Fruit fly (Drosophila melanogaster) whole organism, embryonic: ENCODE measurements around the gene Eig71Ea.
A peak's percentile ranks its signal among the peaks of the same experiment; 100 is the strongest.

ENCODE experiments used
- CG10321 ChIP-seq: fragments of 200-800 bp; sonication (Bioruptor generic); IDR thresholded peaks from 2 replicates; pipeline ENCODE4 v1.3.6; 2022; ENCODE audit warnings: missing biosample characterization, missing genetic modification characterization
- CG14860 ChIP-seq: fragments of 200-800 bp; sonication (Bioruptor generic); IDR thresholded peaks from 3 replicates; pipeline ENCODE4 v1.3.6; 2022; ENCODE audit warnings: missing biosample characterization, missing genetic modification characterization; ENCODE audit not compliant: partially characterized antibody
- CG14965 ChIP-seq: fragments of 200-800 bp; sonication (Bioruptor generic); optimal IDR thresholded peaks from 2 replicates; lab custom pipeline; 2016; ENCODE audit warnings: missing biosample characterization, missing genetic modification characterization, borderline replicate concordance
- CG15269 ChIP-seq: fragments of 200-800 bp; sonication (Bioruptor generic); optimal IDR thresholded peaks from 2 replicates; lab custom pipeline; 2018; ENCODE audit warnings: missing biosample characterization, mild to moderate bottlenecking, missing genetic modification characterization, moderate library complexity
- CG1647 ChIP-seq: fragments of 200-800 bp; sonication (Bioruptor generic); optimal IDR thresholded peaks from 3 replicates; lab custom pipeline; 2016; ENCODE audit warnings: missing biosample characterization, missing genetic modification characterization
- CG17612 ChIP-seq: fragments of 200-800 bp; sonication (Bioruptor generic); IDR thresholded peaks from 2 replicates; pipeline ENCODE4 v1.3.6; 2022; ENCODE audit warnings: missing biosample characterization, missing genetic modification characterization
- CG17802 ChIP-seq: fragments of 200-800 bp; sonication (Bioruptor generic); optimal IDR thresholded peaks from 2 replicates; lab custom pipeline; 2018; ENCODE audit warnings: missing biosample characterization, mild to moderate bottlenecking, missing genetic modification characterization, moderate library complexity
- CG18011 ChIP-seq: fragments of 200-800 bp; sonication (Bioruptor generic); optimal IDR thresholded peaks from 2 replicates; lab custom pipeline; 2017; ENCODE audit warnings: missing biosample characterization, missing genetic modification characterization, mild to moderate bottlenecking, moderate library complexity, missing genotype
- CG18599 ChIP-seq: fragments of 200-800 bp; sonication (Bioruptor generic); optimal IDR thresholded peaks from 3 replicates; lab custom pipeline; 2017; ENCODE audit warnings: missing biosample characterization, missing genetic modification characterization, mild to moderate bottlenecking, moderate library complexity, missing genetic modification reagents
- CG2199 ChIP-seq: fragments of 200-800 bp; sonication (Bioruptor generic); IDR thresholded peaks from 3 replicates; pipeline ENCODE4 v1.3.6; 2022; ENCODE audit warnings: missing biosample characterization, missing genetic modification characterization
- CG31224 ChIP-seq: fragments of 200-800 bp; sonication (Bioruptor generic); IDR thresholded peaks from 2 replicates; pipeline ENCODE4 v1.3.6; 2022; ENCODE audit warnings: missing biosample characterization, missing genetic modification characterization
- CG3407 ChIP-seq: fragments of 200-800 bp; sonication (Bioruptor generic); optimal IDR thresholded peaks from 2 replicates; lab custom pipeline; 2018; ENCODE audit warnings: missing biosample characterization, mild to moderate bottlenecking, missing genetic modification characterization
- CG4360 ChIP-seq: fragments of 200-800 bp; sonication (Bioruptor generic); IDR thresholded peaks from 2 replicates; pipeline ENCODE4 v1.3.6; 2022; ENCODE audit warnings: missing biosample characterization, missing genetic modification characterization
- CG4424 ChIP-seq: fragments of 200-800 bp; sonication (Bioruptor generic); optimal IDR thresholded peaks from 3 replicates; lab custom pipeline; 2016; ENCODE audit warnings: missing biosample characterization, missing genetic modification characterization
- CG4617 ChIP-seq: fragments of 200-800 bp; sonication (Bioruptor generic); optimal IDR thresholded peaks from 3 replicates; lab custom pipeline; 2016; ENCODE audit warnings: missing biosample characterization, missing genetic modification characterization, borderline replicate concordance
- CG6854 ChIP-seq: fragments of 200-800 bp; sonication (Bioruptor generic); optimal IDR thresholded peaks from 3 replicates; lab custom pipeline; 2017; ENCODE audit warnings: missing biosample characterization, mild to moderate bottlenecking, missing genetic modification characterization
- CG8281 ChIP-seq: fragments of 200-800 bp; sonication (Bioruptor generic); optimal IDR thresholded peaks from 2 replicates; lab custom pipeline; 2018; ENCODE audit warnings: missing biosample characterization, mild to moderate bottlenecking, missing genetic modification characterization, moderate library complexity
- CG8944 ChIP-seq: fragments of 200-800 bp; sonication (Bioruptor generic); optimal IDR thresholded peaks from 3 replicates; lab custom pipeline; 2016; ENCODE audit warnings: missing biosample characterization, missing genetic modification characterization
- Dfd ChIP-seq, 2 experiments: fragments of >200 bp; optimal IDR thresholded peaks; 2 replicates each; lab custom pipeline; 2017; ENCODE audit warnings: missing biosample characterization in 2 of 2, missing genetic modification characterization in 2 of 2
- HHEX ChIP-seq: fragments of 200-800 bp; sonication (Bioruptor generic); optimal IDR thresholded peaks from 3 replicates; lab custom pipeline; 2017; ENCODE audit warnings: missing biosample characterization, mild to moderate bottlenecking, missing genetic modification characterization, missing genetic modification reagents
- HLH3B ChIP-seq: fragments of 200-800 bp; sonication (Bioruptor generic); IDR thresholded peaks from 2 replicates; pipeline ENCODE4 v1.3.6; 2022; ENCODE audit warnings: missing biosample characterization, missing genetic modification characterization
- Hey ChIP-seq: fragments of 200-800 bp; sonication (Bioruptor generic); optimal IDR thresholded peaks from 3 replicates; lab custom pipeline; 2018; ENCODE audit warnings: missing biosample characterization, mild to moderate bottlenecking, missing genetic modification characterization
- Nf-YC ChIP-seq: fragments of 200-800 bp; optimal IDR thresholded peaks from 3 replicates; lab custom pipeline; 2019; ENCODE audit warnings: missing biosample characterization, mild to moderate bottlenecking, missing genetic modification characterization, moderate library complexity
- Oaz ChIP-seq: fragments of 200-800 bp; sonication (Bioruptor generic); IDR thresholded peaks from 2 replicates; pipeline ENCODE4 v1.3.6; 2022; ENCODE audit warnings: missing biosample characterization, missing genetic modification characterization
- Oli ChIP-seq: fragments of 200-800 bp; sonication (Bioruptor generic); optimal IDR thresholded peaks from 2 replicates; lab custom pipeline; 2018; ENCODE audit warnings: missing biosample characterization, mild to moderate bottlenecking, missing genetic modification characterization, moderate library complexity
- Opbp ChIP-seq: fragments of 200-800 bp; sonication (Bioruptor generic); IDR thresholded peaks from 3 replicates; pipeline ENCODE4 v1.3.6; 2022; ENCODE audit warnings: missing biosample characterization, missing genetic modification characterization; ENCODE audit not compliant: partially characterized antibody
- Rx ChIP-seq: fragments of 200-800 bp; sonication (Bioruptor generic); IDR thresholded peaks from 2 replicates; pipeline ENCODE4 v1.3.6; 2022; ENCODE audit warnings: missing biosample characterization, missing genetic modification characterization
- ap ChIP-seq: fragments of 200-800 bp; sonication (Bioruptor generic); IDR thresholded peaks from 2 replicates; pipeline ENCODE4 v1.3.6; 2022; ENCODE audit warnings: missing biosample characterization, missing genetic modification characterization
- ash1 ChIP-seq: fragments of 200-800 bp; sonication (Bioruptor generic); optimal IDR thresholded peaks from 2 replicates; lab custom pipeline; 2018; ENCODE audit warnings: missing biosample characterization, mild to moderate bottlenecking, missing genetic modification characterization
- bsh ChIP-seq, 2 experiments: fragments of 200-800 bp; sonication (Bioruptor generic); optimal IDR thresholded peaks; 2 replicates each; lab custom pipeline; 2017 to 2018; ENCODE audit warnings: mild to moderate bottlenecking in 2 of 2, missing biosample characterization in 2 of 2, missing genetic modification characterization in 2 of 2, moderate library complexity in 1 of 2
- btn ChIP-seq: fragments of 200-800 bp; sonication (Bioruptor generic); optimal IDR thresholded peaks from 2 replicates; lab custom pipeline; 2016; ENCODE audit warnings: missing biosample characterization, missing genetic modification characterization
- chif ChIP-seq, 2 experiments: fragments of 200-800 bp; sonication (Bioruptor generic); optimal IDR thresholded peaks; 3 replicates each; lab custom pipeline; 2016; ENCODE audit warnings: missing biosample characterization in 2 of 2, missing genetic modification characterization in 2 of 2
- dmrt99B ChIP-seq: fragments of 200-800 bp; sonication (Bioruptor generic); optimal IDR thresholded peaks from 2 replicates; lab custom pipeline; 2018; ENCODE audit warnings: missing biosample characterization, mild to moderate bottlenecking, missing genetic modification characterization, moderate library complexity
- en ChIP-seq: fragments of 200-800 bp; sonication (Bioruptor generic); optimal IDR thresholded peaks from 2 replicates; lab custom pipeline; 2016; ENCODE audit warnings: missing biosample characterization, missing genetic modification characterization
- esg ChIP-seq: fragments of 200-800 bp; sonication (Bioruptor generic); conservative IDR thresholded peaks from 2 replicates; pipeline ENCODE4 v1.3.6; 2022; ENCODE audit warnings: missing biosample characterization, missing genetic modification characterization
- jumu ChIP-seq: fragments of 200-800 bp; sonication (Bioruptor generic); optimal IDR thresholded peaks from 3 replicates; lab custom pipeline; 2016; ENCODE audit warnings: missing biosample characterization, missing genetic modification characterization
- kah ChIP-seq: fragments of 200-800 bp; sonication (Bioruptor generic); optimal IDR thresholded peaks from 2 replicates; lab custom pipeline; 2018; ENCODE audit warnings: missing biosample characterization, mild to moderate bottlenecking, missing genetic modification characterization
- mld ChIP-seq: fragments of 200-800 bp; sonication (Bioruptor generic); IDR thresholded peaks from 3 replicates; pipeline ENCODE4 v1.3.6; 2022; ENCODE audit warnings: missing biosample characterization, missing genetic modification characterization; ENCODE audit not compliant: partially characterized antibody
- pb ChIP-seq: fragments of 200-800 bp; sonication (Bioruptor generic); optimal IDR thresholded peaks from 3 replicates; lab custom pipeline; 2016; ENCODE audit warnings: missing biosample characterization, missing genetic modification characterization
- pzg ChIP-seq: fragments of 200-800 bp; sonication (Bioruptor generic); optimal IDR thresholded peaks from 3 replicates; lab custom pipeline; 2018; ENCODE audit warnings: missing biosample characterization, mild to moderate bottlenecking, missing genetic modification characterization, moderate library complexity
- sens ChIP-seq: fragments of 200-800 bp; sonication (Bioruptor generic); peaks from one replicate; lab custom pipeline; 2016; ENCODE audit warnings: missing biosample characterization, missing genetic modification characterization
- slou ChIP-seq: fragments of 200-800 bp; sonication (Bioruptor generic); optimal IDR thresholded peaks from 3 replicates; lab custom pipeline; 2016; ENCODE audit warnings: missing biosample characterization, missing genetic modification characterization
- sna ChIP-seq: fragments of 200-800 bp; sonication (Bioruptor generic); IDR thresholded peaks from 2 replicates; pipeline ENCODE4 v1.3.6; 2022; ENCODE audit warnings: missing biosample characterization, missing genetic modification characterization; ENCODE audit not compliant: partially characterized antibody
- stc ChIP-seq: fragments of 200-800 bp; sonication (Bioruptor generic); IDR thresholded peaks from 2 replicates; pipeline ENCODE4 v1.3.6; 2022; ENCODE audit warnings: missing biosample characterization, missing genetic modification characterization
- z ChIP-seq: fragments of 200-800 bp; sonication (Bioruptor generic); IDR thresholded peaks from 3 replicates; pipeline ENCODE4 v1.3.6; 2022; ENCODE audit warnings: missing biosample characterization, missing genetic modification characterization

The Eig71Ea gene

dm6 chr3L:15664199-15664794 is 14.8 kb upstream of the Eig71Ea start (continued):
- no peak for TF ChIP-seq CG6854 (GFP tag; lab: Kevin White, UChicago)
- no peak for TF ChIP-seq chif (GFP tag; optimal IDR thresholded peaks at IDR 0.05; lab: Kevin White, UChicago)

dm6 chr3L:15662510-15662909 is 13.0 kb upstream of the Eig71Ea start:
- no peak for TF ChIP-seq en (GFP tag; lab: Kevin White, UChicago)
- TF ChIP-seq CG4424 = no peak
- TF ChIP-seq Oli (tag; lab: Kevin White, UChicago) = no peak
- no peak for TF ChIP-seq CG8281
- TF ChIP-seq stc (GFP tag; lab: Robert Waterston, UW) = no peak
- TF ChIP-seq Nf-YC = no peak
- TF ChIP-seq Opbp = no peak
- no peak for TF ChIP-seq ash1 (GFP tag; lab: Kevin White, UChicago)
- TF ChIP-seq Dfd (GFP tag; optimal IDR thresholded peaks at IDR 0.05; lab: Kevin White, UChicago) = no peak
- TF ChIP-seq z = peak; percentile 66; the same call in 2 of the 3 replicates
- peak; percentile 92 for TF ChIP-seq Hey
- TF ChIP-seq dmrt99B = no peak
- no peak for TF ChIP-seq CG18011
- TF ChIP-seq CG3407 (GFP tag; lab: Kevin White, UChicago) = no peak
- TF ChIP-seq pb (GFP tag; lab: Kevin White, UChicago) = no peak
- TF ChIP-seq CG10321 (GFP tag; lab: Robert Waterston, UW) = no peak
- TF ChIP-seq bsh (GFP tag; optimal IDR thresholded peaks at IDR 0.05; lab: Kevin White, UChicago) = no peak
- TF ChIP-seq CG17612 (GFP tag; lab: Robert Waterston, UW) = no peak
- peak; percentile 81 for TF ChIP-seq CG4360 (GFP tag; lab: Robert Waterston, UW)
- peak; percentile 12 for TF ChIP-seq CG18599 (GFP tag; lab: Kevin White, UChicago)
- TF ChIP-seq mld (GFP tag; lab: Robert Waterston, UW) = 0 out of 3 replicates have a peak, but pooled peaks have one; percentile 18
- no peak for TF ChIP-seq Oaz (GFP tag; lab: Robert Waterston, UW)
- no peak for TF ChIP-seq CG14860 (GFP tag; lab: Robert Waterston, UW)
- no peak for TF ChIP-seq esg
- TF ChIP-seq btn (GFP tag; lab: Kevin White, UChicago) = no peak
- TF ChIP-seq kah (GFP tag; lab: Kevin White, UChicago) = no peak
- no peak for TF ChIP-seq CG8944 (GFP tag; lab: Kevin White, UChicago)
- no peak for TF ChIP-seq HHEX (GFP tag; lab: Kevin White, UChicago)
- TF ChIP-seq CG4617 (GFP tag; lab: Kevin White, UChicago) = no peak
- TF ChIP-seq Rx (GFP tag; lab: Robert Waterston, UW) = no peak
- no peak for TF ChIP-seq CG15269
- TF ChIP-seq pzg = no peak
- TF ChIP-seq sens (GFP tag; lab: Kevin White, UChicago) = peak; percentile 68
- no peak for TF ChIP-seq jumu (GFP tag; lab: Kevin White, UChicago)
- no peak for TF ChIP-seq slou (GFP tag; lab: Kevin White, UChicago)
- TF ChIP-seq CG1647 (GFP tag; lab: Kevin White, UChicago) = no peak

dm6 chr3L:15661567-15661966 is 12.1 kb upstream of the Eig71Ea start, which contains the start of gene CG43082:
Gene CG43082 (plus strand): TSS chr3L:15661867.
- no peak for TF ChIP-seq CG31224 (GFP tag; lab: Robert Waterston, UW)
- TF ChIP-seq HLH3B = no peak
- TF ChIP-seq sna (GFP tag; lab: Robert Waterston, UW) = no peak
- TF ChIP-seq CG2199 (GFP tag; lab: Robert Waterston, UW) = no peak
- TF ChIP-seq ap (GFP tag; lab: Robert Waterston, UW) = no peak
- no peak for TF ChIP-seq CG17802 (tag; lab: Kevin White, UChicago)
- TF ChIP-seq CG14965 (GFP tag; lab: Kevin White, UChicago) = no peak
